Worm (Caenorhabditis elegans) whole organism, late embryonic: ENCODE data around the gene F26G1.5.

ENCODE experiments used
- C08G9.2 ChIP-seq: sonication (generic microtip); optimal IDR thresholded peaks from 2 replicates; lab custom pipeline; 2016; ENCODE audit warnings: mild to moderate bottlenecking, missing genetic modification characterization, moderate library complexity, missing compliant biosample characterization
- C38D4.7 ChIP-seq: fragments of 200-800 bp; sonication (Bioruptor generic); optimal IDR thresholded peaks from 2 replicates; lab custom pipeline; 2018; ENCODE audit warnings: mild to moderate bottlenecking, missing genetic modification characterization, moderate library complexity, missing compliant biosample characterization
- F13H6.1 ChIP-seq: sonication (generic microtip); optimal IDR thresholded peaks from 2 replicates; lab custom pipeline; 2016; ENCODE audit warnings: missing genetic modification characterization, missing compliant biosample characterization
- T23F11.4 ChIP-seq: fragments of 200-800 bp; sonication (Bioruptor generic); optimal IDR thresholded peaks from 2 replicates; lab custom pipeline; 2018; ENCODE audit warnings: mild to moderate bottlenecking, missing genetic modification characterization, missing compliant biosample characterization
- Y22D7AL.16 ChIP-seq: sonication (generic microtip); optimal IDR thresholded peaks from 2 replicates; lab custom pipeline; 2016; ENCODE audit warnings: missing genetic modification characterization, missing compliant biosample characterization
- ahr-1 ChIP-seq: sonication (generic microtip); optimal IDR thresholded peaks from 2 replicates; lab custom pipeline; 2016; ENCODE audit warnings: missing genetic modification characterization, missing compliant biosample characterization
- ama-1 ChIP-seq: fragments of 150-350 bp; optimal IDR thresholded peaks from 2 replicates; lab custom pipeline; 2014
- ceh-19 ChIP-seq: fragments of 200-800 bp; sonication (Bioruptor generic); optimal IDR thresholded peaks from 2 replicates; lab custom pipeline; 2018; ENCODE audit warnings: mild to moderate bottlenecking, missing genetic modification characterization, missing compliant biosample characterization
- ceh-30 ChIP-seq: fragments of 150-350 bp; optimal IDR thresholded peaks from 2 replicates; lab custom pipeline; 2014; ENCODE audit warnings: missing biosample characterization, missing genetic modification characterization
- elt-2 ChIP-seq: sonication (generic microtip); optimal IDR thresholded peaks from 2 replicates; lab custom pipeline; 2016; ENCODE audit warnings: missing genetic modification reagents, missing genetic modification characterization, missing compliant biosample characterization
- ets-4 ChIP-seq: sonication (generic microtip); optimal IDR thresholded peaks from 2 replicates; lab custom pipeline; 2016; ENCODE audit warnings: missing genetic modification characterization, missing compliant biosample characterization
- eyg-1 ChIP-seq: sonication (generic microtip); optimal IDR thresholded peaks from 2 replicates; lab custom pipeline; 2016; ENCODE audit warnings: missing genotype, missing genetic modification characterization, missing compliant biosample characterization
- fkh-6 ChIP-seq: sonication (generic microtip); optimal IDR thresholded peaks from 2 replicates; lab custom pipeline; 2016; ENCODE audit warnings: missing genetic modification characterization, missing compliant biosample characterization
- hlh-6 ChIP-seq: sonication (generic microtip); optimal IDR thresholded peaks from 2 replicates; lab custom pipeline; 2016; ENCODE audit warnings: missing genotype, missing genetic modification characterization, missing compliant biosample characterization
- hlh-8 ChIP-seq: sonication (generic microtip); optimal IDR thresholded peaks from 2 replicates; lab custom pipeline; 2016; ENCODE audit warnings: missing genotype, missing genetic modification characterization, missing compliant biosample characterization
- lim-6 ChIP-seq: sonication (generic microtip); optimal IDR thresholded peaks from 2 replicates; lab custom pipeline; 2016; ENCODE audit warnings: missing genetic modification characterization, missing compliant biosample characterization
- mec-3 ChIP-seq: sonication (generic microtip); optimal IDR thresholded peaks from 2 replicates; lab custom pipeline; 2016; ENCODE audit warnings: borderline replicate concordance, missing genetic modification characterization, missing compliant biosample characterization
- nhr-11 ChIP-seq: fragments of 150-350 bp; optimal IDR thresholded peaks from 2 replicates; lab custom pipeline; 2014; ENCODE audit warnings: missing biosample characterization, missing genetic modification characterization
- nhr-232 ChIP-seq: sonication (generic microtip); optimal IDR thresholded peaks from 2 replicates; lab custom pipeline; 2016; ENCODE audit warnings: missing genetic modification characterization, missing compliant biosample characterization
- npax-4 ChIP-seq: sonication (generic microtip); optimal IDR thresholded peaks from 2 replicates; lab custom pipeline; 2016; ENCODE audit warnings: missing genetic modification characterization, missing compliant biosample characterization
- pag-3 ChIP-seq: sonication (generic microtip); optimal IDR thresholded peaks from 2 replicates; lab custom pipeline; 2016; ENCODE audit warnings: missing compliant biosample characterization, missing genetic modification characterization, borderline replicate concordance
- pax-1 ChIP-seq: fragments of 150-350 bp; optimal IDR thresholded peaks from 2 replicates; lab custom pipeline; 2014; ENCODE audit warnings: missing biosample characterization, missing genetic modification characterization
- pha-2 ChIP-seq: sonication (generic microtip); optimal IDR thresholded peaks from 2 replicates; lab custom pipeline; 2017; ENCODE audit warnings: mild to moderate bottlenecking, missing genetic modification characterization, missing compliant biosample characterization
- pros-1 ChIP-seq: fragments of 150-350 bp; optimal IDR thresholded peaks from 2 replicates; lab custom pipeline; 2014; ENCODE audit warnings: missing biosample characterization, missing genetic modification reagents, missing genetic modification characterization
- sox-2 ChIP-seq: fragments of 200-800 bp; sonication (Bioruptor generic); IDR thresholded peaks from 2 replicates; pipeline ENCODE4 v1.3.6; 2022; ENCODE audit warnings: missing genetic modification reagents, missing genetic modification characterization, missing compliant biosample characterization
- tbx-7 ChIP-seq: sonication (generic microtip); optimal IDR thresholded peaks from 2 replicates; lab custom pipeline; 2016; ENCODE audit warnings: missing genotype, missing genetic modification characterization, missing compliant biosample characterization
- ttx-3 ChIP-seq: sonication (generic microtip); optimal IDR thresholded peaks from 2 replicates; lab custom pipeline; 2016; ENCODE audit warnings: missing genetic modification reagents, missing genetic modification characterization, missing compliant biosample characterization
- unc-55 ChIP-seq: sonication (generic microtip); optimal IDR thresholded peaks from 2 replicates; lab custom pipeline; 2017; ENCODE audit warnings: missing biosample characterization, missing genetic modification reagents, missing genetic modification characterization
- ztf-16 ChIP-seq: sonication (generic microtip); optimal IDR thresholded peaks from 2 replicates; lab custom pipeline; 2017; ENCODE audit warnings: missing genetic modification characterization, missing compliant biosample characterization

Gene F26G1.5

ce11 chrII:4779753-4780152 lies 8.6 kb upstream of the F26G1.5 start:
- TF ChIP-seq pha-2 (tag; lab: Kevin White, UChicago) (no peak), pros-1 (tag; lab: Kevin White, UChicago) (no peak), pag-3 (tag; lab: Kevin White, UChicago) (no peak), ztf-16 (tag; lab: Kevin White, UChicago) (no peak), hlh-6 (tag; lab: Kevin White, UChicago) (no peak), ttx-3 (tag; lab: Kevin White, UChicago) (no peak), fkh-6 (tag; lab: Kevin White, UChicago) (no peak), elt-2 (tag; lab: Kevin White, UChicago) (no peak), nhr-232 (tag; lab: Kevin White, UChicago) (no peak), tbx-7 (tag; lab: Kevin White, UChicago) (no peak), ahr-1 (tag; lab: Kevin White, UChicago) (no peak), ama-1 (lab: Kevin White, UChicago) (no peak), T23F11.4 (no peak), hlh-8 (tag; lab: Kevin White, UChicago) (no peak), eyg-1 (tag; lab: Kevin White, UChicago) (no peak), C08G9.2 (no peak), ceh-19 (GFP tag; lab: Kevin White, UChicago) (no peak), unc-55 (GFP tag; lab: Kevin White, UChicago) (no peak), F13H6.1 (no peak)
- TF ChIP-seq, all 69 proteins: peak for 0

DNA sequence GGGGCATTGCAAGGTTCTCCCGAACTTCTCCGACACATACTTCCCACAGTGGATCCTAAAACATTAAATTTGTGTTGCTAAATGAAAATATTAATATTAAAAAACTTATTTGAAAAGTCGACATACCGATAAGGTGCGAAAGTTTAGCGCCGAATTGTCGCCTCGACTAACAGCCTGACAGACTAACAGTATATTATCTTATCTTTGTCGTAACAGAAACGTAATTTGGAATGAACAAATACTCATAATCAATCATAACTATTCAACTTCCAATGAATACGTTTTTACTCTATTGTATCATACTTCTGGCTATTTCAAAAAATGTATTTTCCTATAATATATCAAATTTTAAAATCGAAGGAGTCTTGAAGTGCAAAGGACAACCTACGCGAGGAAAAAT lies 5.8 kb upstream of the F26G1.5 start, which contains the start of gene F26G1.11:
TSS of gene F26G1.11 (plus strand) at position 205 of the 400 bp plus-strand sequence.
- TF ChIP-seq ceh-19 (GFP tag; lab: Kevin White, UChicago) (no peak), C38D4.7 (GFP tag; lab: Kevin White, UChicago) (no peak), pax-1 (tag; lab: Kevin White, UChicago) (no peak), elt-2 (tag; lab: Kevin White, UChicago) (peak; percentile 68), sox-2 (GFP tag; lab: Robert Waterston, UW) (no peak)

DNA sequence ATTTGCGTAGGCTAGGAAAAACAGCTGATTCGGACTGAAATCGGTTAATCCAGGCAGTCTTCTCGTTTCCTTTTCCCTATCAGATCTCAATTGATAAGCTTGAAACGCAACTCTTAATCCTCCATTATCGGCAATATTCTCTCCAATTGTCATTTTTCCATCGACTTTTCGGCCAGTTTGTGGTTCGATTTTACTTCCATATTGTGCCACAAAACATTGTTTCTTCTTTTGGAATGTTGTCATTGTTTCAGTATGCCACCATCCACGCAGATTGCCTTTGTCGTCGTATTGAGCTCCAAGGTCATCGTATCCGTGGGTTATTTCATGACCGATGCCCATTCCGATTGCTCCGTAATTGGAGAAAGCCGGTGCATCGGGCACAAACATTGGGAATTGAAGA lies 4.6 kb upstream of the F26G1.5 start:
- TF ChIP-seq ets-4 (tag; lab: Kevin White, UChicago), result no peak
- no peak for TF ChIP-seq tbx-7 (tag; lab: Kevin White, UChicago)

- TF ChIP-seq ets-4 (tag; lab: Kevin White, UChicago) (no peak), ttx-3 (tag; lab: Kevin White, UChicago) (no peak), ceh-30 (tag; lab: Kevin White, UChicago) (no peak), eyg-1 (tag; lab: Kevin White, UChicago) (no peak)
These were observed 2.8 kb upstream of the F26G1.5 start, which contains the start of the genes F26G1.9 and F26G1.10 for ce11 chrII:4773891-4774432. Gene F26G1.9 (minus strand): TSS chrII:4773991. Gene F26G1.10 (plus strand): TSS chrII:4774382.

DNA sequence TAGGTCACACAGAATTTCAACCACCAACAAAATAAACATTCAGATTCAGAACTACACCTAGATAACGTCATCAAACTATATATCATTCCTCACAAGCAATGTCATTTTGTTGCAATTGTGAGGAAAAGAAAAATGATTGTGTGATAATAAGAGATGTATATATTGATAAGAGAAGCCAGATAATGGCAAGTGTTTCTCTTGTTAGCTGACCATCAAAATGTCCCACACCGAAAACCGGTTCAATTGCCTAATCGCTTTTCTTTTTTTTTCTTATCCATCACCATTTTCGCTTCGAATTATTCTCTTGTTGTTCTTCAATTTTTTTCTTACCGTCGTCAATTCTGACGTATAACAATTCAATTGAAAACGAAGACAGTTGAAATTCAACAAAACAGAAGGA lies 1.3 kb upstream of the F26G1.5 start:
- TF ChIP-seq lim-6 (tag; lab: Kevin White, UChicago), result no peak
- no peak for TF ChIP-seq npax-4 (tag; lab: Kevin White, UChicago)
- peak; percentile 13 for TF ChIP-seq elt-2 (tag; lab: Kevin White, UChicago)
- no peak for TF ChIP-seq ama-1 (lab: Kevin White, UChicago)
- TF ChIP-seq mec-3 (tag; lab: Kevin White, UChicago), result no peak
- TF ChIP-seq nhr-11 (tag; lab: Kevin White, UChicago), result no peak
- TF ChIP-seq hlh-6 (tag; lab: Kevin White, UChicago), result no peak
- no peak for TF ChIP-seq C38D4.7 (GFP tag; lab: Kevin White, UChicago)

ce11 chrII:4769886-4770285 lies 1.3 kb downstream of the F26G1.5 start:
- TF ChIP-seq ttx-3 (tag; lab: Kevin White, UChicago) (no peak), pha-2 (tag; lab: Kevin White, UChicago) (no peak), Y22D7AL.16 (tag; lab: Kevin White, UChicago) (no peak), elt-2 (tag; lab: Kevin White, UChicago) (peak; percentile 97)
